Fruit fly (Drosophila melanogaster) whole organism, embryonic: ENCODE results near the gene gfzf.

Experiments
- B-H1 ChIP-seq: fragments of 200-800 bp; sonication (Bioruptor generic); IDR thresholded peaks from 3 replicates; pipeline ENCODE4 v1.3.6; 2022; ENCODE audit warnings: missing biosample characterization, missing genetic modification characterization
- C15 ChIP-seq: fragments of 200-800 bp; sonication (Bioruptor generic); IDR thresholded peaks from 3 replicates; pipeline ENCODE4 v1.3.6; 2022; ENCODE audit warnings: missing biosample characterization, missing genetic modification characterization
- CG11560 ChIP-seq: fragments of 200-800 bp; sonication (Bioruptor generic); IDR thresholded peaks from 3 replicates; pipeline ENCODE4 v1.3.6; 2022; ENCODE audit warnings: missing biosample characterization, missing genetic modification characterization
- CG12104 ChIP-seq: fragments of 200-800 bp; sonication (Bioruptor generic); optimal IDR thresholded peaks from 3 replicates; lab custom pipeline; 2016; ENCODE audit warnings: missing biosample characterization, missing genetic modification characterization
- CG14441 ChIP-seq: fragments of 200-800 bp; sonication (Bioruptor generic); IDR thresholded peaks from 2 replicates; pipeline ENCODE4 v1.3.6; 2022; ENCODE audit warnings: missing biosample characterization, missing genetic modification characterization
- CG15269 ChIP-seq: fragments of 200-800 bp; sonication (Bioruptor generic); optimal IDR thresholded peaks from 2 replicates; lab custom pipeline; 2018; ENCODE audit warnings: missing biosample characterization, mild to moderate bottlenecking, missing genetic modification characterization, moderate library complexity
- CG1529 ChIP-seq: fragments of 200-800 bp; sonication (Bioruptor generic); optimal IDR thresholded peaks from 3 replicates; lab custom pipeline; 2018; ENCODE audit warnings: missing biosample characterization, missing genetic modification characterization
- CG16779 ChIP-seq: fragments of 200-800 bp; sonication (Bioruptor generic); IDR thresholded peaks from 2 replicates; pipeline ENCODE4 v1.3.6; 2022; ENCODE audit warnings: missing biosample characterization, missing genetic modification characterization
- CG17802 ChIP-seq: fragments of 200-800 bp; sonication (Bioruptor generic); optimal IDR thresholded peaks from 2 replicates; lab custom pipeline; 2018; ENCODE audit warnings: missing biosample characterization, mild to moderate bottlenecking, missing genetic modification characterization, moderate library complexity
- CG18476 ChIP-seq: fragments of 200-800 bp; sonication (Bioruptor generic); optimal IDR thresholded peaks from 2 replicates; lab custom pipeline; 2016; ENCODE audit warnings: missing biosample characterization, mild to moderate bottlenecking, missing genetic modification characterization
- CG18619 ChIP-seq: fragments of 200-800 bp; sonication (Bioruptor generic); optimal IDR thresholded peaks from 3 replicates; lab custom pipeline; 2017; ENCODE audit warnings: missing biosample characterization, mild to moderate bottlenecking, missing genetic modification characterization
- CG18764 ChIP-seq: fragments of 200-800 bp; sonication (Bioruptor generic); optimal IDR thresholded peaks from 3 replicates; lab custom pipeline; 2016; ENCODE audit warnings: missing biosample characterization, missing genetic modification characterization
- CG2678 ChIP-seq: fragments of 200-800 bp; sonication (Bioruptor generic); optimal IDR thresholded peaks from 3 replicates; lab custom pipeline; 2019; ENCODE audit warnings: missing biosample characterization, mild to moderate bottlenecking, missing genetic modification characterization, moderate library complexity
- CG31224 ChIP-seq: fragments of 200-800 bp; sonication (Bioruptor generic); IDR thresholded peaks from 2 replicates; pipeline ENCODE4 v1.3.6; 2022; ENCODE audit warnings: missing biosample characterization, missing genetic modification characterization
- CG33557 ChIP-seq: fragments of 200-800 bp; sonication (Bioruptor generic); optimal IDR thresholded peaks from 2 replicates; lab custom pipeline; 2019; ENCODE audit warnings: missing biosample characterization, mild to moderate bottlenecking, missing genetic modification characterization, moderate library complexity
- CG34376 ChIP-seq: fragments of 200-800 bp; sonication (Bioruptor generic); optimal IDR thresholded peaks from 2 replicates; lab custom pipeline; 2018; ENCODE audit warnings: missing biosample characterization, mild to moderate bottlenecking, missing genetic modification characterization
- CG6791 ChIP-seq: fragments of 200-800 bp; sonication (Bioruptor generic); IDR thresholded peaks from 3 replicates; pipeline ENCODE4 v1.3.6; 2022; ENCODE audit warnings: missing biosample characterization, missing genetic modification characterization; ENCODE audit not compliant: partially characterized antibody
- CG7271 ChIP-seq: fragments of 200-800 bp; sonication (Bioruptor generic); optimal IDR thresholded peaks from 2 replicates; lab custom pipeline; 2018; ENCODE audit warnings: missing biosample characterization, mild to moderate bottlenecking, missing genetic modification characterization, moderate library complexity
- CG7357 ChIP-seq: fragments of 200-800 bp; sonication (Bioruptor generic); IDR thresholded peaks from 3 replicates; pipeline ENCODE4 v1.3.6; 2022; ENCODE audit warnings: missing biosample characterization, missing genetic modification characterization
- CG9727 ChIP-seq: fragments of 200-800 bp; sonication (Bioruptor generic); optimal IDR thresholded peaks from 3 replicates; lab custom pipeline; 2017; ENCODE audit warnings: missing biosample characterization, mild to moderate bottlenecking, missing genetic modification characterization
- CG9932 ChIP-seq: fragments of 200-800 bp; sonication (Bioruptor generic); IDR thresholded peaks from 2 replicates; pipeline ENCODE4 v1.3.6; 2022; ENCODE audit warnings: missing biosample characterization, missing genetic modification characterization
- CoRest ChIP-seq: fragments of 200-800 bp; sonication (Bioruptor generic); optimal IDR thresholded peaks from 3 replicates; lab custom pipeline; 2018; ENCODE audit warnings: missing biosample characterization, mild to moderate bottlenecking, missing genetic modification characterization, moderate library complexity
- Dbx ChIP-seq: fragments of 200-800 bp; sonication (Bioruptor generic); IDR thresholded peaks from 3 replicates; pipeline ENCODE4 v1.3.6; 2022; ENCODE audit warnings: missing biosample characterization, missing genetic modification characterization
- Deaf1 ChIP-seq: fragments of 200-800 bp; optimal IDR thresholded peaks from 3 replicates; lab custom pipeline; 2019; ENCODE audit warnings: missing biosample characterization, mild to moderate bottlenecking, missing genetic modification characterization, moderate library complexity
- Dip2 ChIP-seq: fragments of 200-800 bp; sonication (Bioruptor generic); IDR thresholded peaks from 2 replicates; pipeline ENCODE4 v1.3.6; 2022; ENCODE audit warnings: missing biosample characterization, missing genetic modification characterization
- Dip3 ChIP-seq: fragments of 200-800 bp; sonication (Bioruptor generic); optimal IDR thresholded peaks from 3 replicates; lab custom pipeline; 2016; ENCODE audit warnings: missing biosample characterization, missing genetic modification characterization
- Doc2 ChIP-seq: fragments of 200-800 bp; sonication (Bioruptor generic); IDR thresholded peaks from 2 replicates; pipeline ENCODE4 v1.3.6; 2022; ENCODE audit warnings: missing biosample characterization, missing genetic modification characterization
- Elba2 ChIP-seq: fragments of 200-800 bp; sonication (Bioruptor generic); optimal IDR thresholded peaks from 3 replicates; lab custom pipeline; 2016; ENCODE audit warnings: missing biosample characterization, missing genetic modification characterization
- Fer3 ChIP-seq: fragments of 200-800 bp; sonication (Bioruptor generic); optimal IDR thresholded peaks from 2 replicates; lab custom pipeline; 2018; ENCODE audit warnings: missing biosample characterization, mild to moderate bottlenecking, missing genetic modification characterization, moderate library complexity
- Meics ChIP-seq: fragments of 200-800 bp; sonication (Bioruptor generic); optimal IDR thresholded peaks from 2 replicates; lab custom pipeline; 2017; ENCODE audit warnings: missing biosample characterization, mild to moderate bottlenecking, missing genetic modification characterization
- Six4 ChIP-seq: fragments of 200-800 bp; sonication (Bioruptor generic); optimal IDR thresholded peaks from 2 replicates; lab custom pipeline; 2016; ENCODE audit warnings: missing biosample characterization, missing genetic modification characterization
- Sry-δ ChIP-seq: fragments of 200-800 bp; sonication (Bioruptor generic); optimal IDR thresholded peaks from 2 replicates; lab custom pipeline; 2016; ENCODE audit warnings: missing biosample characterization, missing genetic modification characterization
- Xrp1 ChIP-seq: fragments of 200-800 bp; sonication (Bioruptor generic); IDR thresholded peaks from 2 replicates; pipeline ENCODE4 v1.3.6; 2022; ENCODE audit warnings: missing biosample characterization, missing genetic modification characterization
- abd-A ChIP-seq: fragments of 200-800 bp; sonication (Bioruptor generic); optimal IDR thresholded peaks from 3 replicates; lab custom pipeline; 2019; ENCODE audit warnings: missing biosample characterization, mild to moderate bottlenecking, missing genetic modification characterization, moderate library complexity
- ap ChIP-seq: fragments of 200-800 bp; sonication (Bioruptor generic); IDR thresholded peaks from 2 replicates; pipeline ENCODE4 v1.3.6; 2022; ENCODE audit warnings: missing biosample characterization, missing genetic modification characterization
- az2 ChIP-seq: fragments of 200-800 bp; sonication (Bioruptor generic); optimal IDR thresholded peaks from 3 replicates; lab custom pipeline; 2016; ENCODE audit warnings: missing biosample characterization, missing genetic modification characterization
- crc ChIP-seq: fragments of 200-800 bp; sonication (Bioruptor generic); optimal IDR thresholded peaks from 2 replicates; lab custom pipeline; 2016; ENCODE audit warnings: missing biosample characterization, missing genetic modification characterization
- esg ChIP-seq: fragments of 200-800 bp; sonication (Bioruptor generic); conservative IDR thresholded peaks from 2 replicates; pipeline ENCODE4 v1.3.6; 2022; ENCODE audit warnings: missing biosample characterization, missing genetic modification characterization
- gce ChIP-seq: fragments of 200-800 bp; sonication (Bioruptor generic); IDR thresholded peaks from 3 replicates; pipeline ENCODE4 v1.3.6; 2022; ENCODE audit warnings: missing biosample characterization, missing genetic modification characterization
- gsb ChIP-seq: fragments of 200-800 bp; sonication (Bioruptor generic); IDR thresholded peaks from 2 replicates; pipeline ENCODE4 v1.3.6; 2022; ENCODE audit warnings: missing biosample characterization, missing genetic modification characterization
- lab ChIP-seq: fragments of 200-800 bp; sonication (Bioruptor generic); optimal IDR thresholded peaks from 3 replicates; lab custom pipeline; 2017; ENCODE audit warnings: missing biosample characterization, missing genetic modification characterization, mild to moderate bottlenecking, moderate library complexity, missing genetic modification reagents
- lilli ChIP-seq: fragments of 200-800 bp; sonication (Bioruptor generic); optimal IDR thresholded peaks from 3 replicates; lab custom pipeline; 2016; ENCODE audit warnings: missing biosample characterization, missing genetic modification characterization
- lov ChIP-seq, 2 experiments: fragments of 200-800 bp in 1 of 2; fragments of >200 bp in 1 of 2; sonication (Bioruptor generic) in 1 of 2; IDR thresholded peaks in 1 of 2; optimal IDR thresholded peaks in 1 of 2; 2 replicates in 1 of 2; 3 replicates in 1 of 2; pipeline versions ENCODE4 v1.3.6 to Lab custom; 2017 to 2022; ENCODE audit warnings: missing biosample characterization in 1 of 2, missing genetic modification characterization in 1 of 2
- p53 ChIP-seq: fragments of 200-800 bp; sonication (Bioruptor generic); optimal IDR thresholded peaks from 2 replicates; lab custom pipeline; 2016; ENCODE audit warnings: missing biosample characterization, missing genetic modification characterization
- pita ChIP-seq: fragments of 200-800 bp; sonication (Bioruptor generic); optimal IDR thresholded peaks from 2 replicates; lab custom pipeline; 2017; ENCODE audit warnings: missing biosample characterization, mild to moderate bottlenecking, missing genetic modification characterization
- psq ChIP-seq: fragments of 200-800 bp; sonication (Bioruptor generic); optimal IDR thresholded peaks from 2 replicates; lab custom pipeline; 2017; ENCODE audit warnings: missing biosample characterization, missing genetic modification characterization
- slbo ChIP-seq: fragments of 200-800 bp; sonication (Bioruptor generic); IDR thresholded peaks from 2 replicates; pipeline ENCODE4 v1.3.6; 2022; ENCODE audit warnings: missing biosample characterization, missing genetic modification characterization
- sna ChIP-seq: fragments of 200-800 bp; sonication (Bioruptor generic); IDR thresholded peaks from 2 replicates; pipeline ENCODE4 v1.3.6; 2022; ENCODE audit warnings: missing biosample characterization, missing genetic modification characterization; ENCODE audit not compliant: partially characterized antibody
- tin ChIP-seq: fragments of 200-800 bp; sonication (Bioruptor generic); optimal IDR thresholded peaks from 3 replicates; lab custom pipeline; 2016; ENCODE audit warnings: missing biosample characterization, missing genetic modification characterization
- tll ChIP-seq, 2 experiments: fragments of 200-800 bp in 1 of 2; fragments of >200 bp in 1 of 2; sonication (Bioruptor generic) in 1 of 2; optimal IDR thresholded peaks; 2 replicates each; lab custom pipeline; 2017 to 2019; ENCODE audit warnings: missing biosample characterization in 2 of 2, missing genetic modification characterization in 2 of 2, mild to moderate bottlenecking in 1 of 2, moderate library complexity in 1 of 2

Gene gfzf

DNA sequence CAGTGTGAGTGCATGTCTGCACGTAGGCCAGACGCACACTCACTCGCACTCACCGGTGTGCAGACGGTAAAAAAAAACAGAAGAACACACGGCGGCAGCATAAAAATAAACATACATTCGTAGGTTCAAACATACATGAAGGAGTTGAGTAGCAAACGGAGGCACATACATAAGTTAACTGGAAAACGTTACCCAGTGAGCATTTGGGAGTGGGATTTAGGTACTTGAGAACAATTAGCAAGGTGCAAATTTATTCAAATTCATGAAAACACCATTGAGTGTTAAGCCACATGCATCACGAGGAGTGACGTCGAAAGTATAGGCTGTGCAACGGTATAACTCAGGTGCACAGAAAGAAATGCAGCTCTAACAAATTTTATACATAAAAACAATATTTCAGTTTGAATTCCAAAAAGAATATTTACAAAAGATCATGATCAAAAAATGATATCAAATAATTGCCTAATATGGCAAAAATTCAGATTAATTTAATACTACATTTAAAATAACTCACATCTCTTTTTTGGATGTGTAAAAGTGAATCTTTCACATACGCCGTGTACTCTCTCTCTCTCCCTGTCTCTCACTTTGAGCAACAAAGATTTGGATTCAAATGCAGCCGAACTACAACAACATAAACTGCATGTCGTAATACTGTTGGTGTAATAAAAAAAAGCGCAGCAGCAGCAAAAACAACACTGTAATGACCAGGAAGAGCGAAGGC lies 42.0 kb downstream of the gfzf start (continued):
- no peak for TF ChIP-seq sna (GFP tag; lab: Robert Waterston, UW)
- peak; percentile 99 for TF ChIP-seq CG33557 (GFP tag; lab: Kevin White, UChicago)
- peak; percentile 98 for TF ChIP-seq CG9727 (GFP tag; lab: Kevin White, UChicago)
- no peak for TF ChIP-seq C15 (GFP tag; lab: Robert Waterston, UW)
- peak; percentile 86 for TF ChIP-seq Elba2 (GFP tag; lab: Kevin White, UChicago)
- no peak for TF ChIP-seq esg (GFP tag; lab: Robert Waterston, UW)
- TF ChIP-seq CG14441 (GFP tag; lab: Robert Waterston, UW): no peak
- no peak for TF ChIP-seq CG9932 (GFP tag; lab: Robert Waterston, UW)
- TF ChIP-seq crc: peak; percentile 75
- TF ChIP-seq CG12104: peak; percentile 92
- TF ChIP-seq tll (GFP tag; optimal IDR thresholded peaks at IDR 0.05; lab: Kevin White, UChicago): peak in 1 of 2 experiments; percentile 76
- TF ChIP-seq CG7357 (GFP tag; lab: Robert Waterston, UW): peak; percentile 86
- no peak for TF ChIP-seq B-H1
- TF ChIP-seq CoRest (tag; lab: Kevin White, UChicago): peak; percentile 97
- TF ChIP-seq Dip2 (GFP tag; lab: Robert Waterston, UW): no peak
- TF ChIP-seq CG15269: peak; percentile 91
- peak; percentile 5 for TF ChIP-seq CG34376 (GFP tag; lab: Kevin White, UChicago)
- peak; percentile 91 for TF ChIP-seq CG18476
- TF ChIP-seq Dip3 (GFP tag; lab: Kevin White, UChicago): peak; percentile 44
- TF ChIP-seq Deaf1 (tag; lab: Kevin White, UChicago): peak; percentile 72
- TF ChIP-seq gce (GFP tag; lab: Robert Waterston, UW): no peak
- TF ChIP-seq p53 (GFP tag; lab: Kevin White, UChicago): peak; percentile 4
- TF ChIP-seq CG31224 (GFP tag; lab: Robert Waterston, UW): no peak
- TF ChIP-seq abd-A: no peak
- peak; percentile 85 for TF ChIP-seq lilli (GFP tag; lab: Kevin White, UChicago)
- TF ChIP-seq Meics (GFP tag; lab: Kevin White, UChicago): peak; percentile 75
- TF ChIP-seq gsb (GFP tag; lab: Robert Waterston, UW): no peak
- peak; percentile 96 for TF ChIP-seq tin (GFP tag; lab: Kevin White, UChicago)
- peak; percentile 96 for TF ChIP-seq CG2678
- TF ChIP-seq lov (optimal IDR thresholded peaks at IDR 0.05; lab: Kevin White, UChicago): no peak
- no peak for TF ChIP-seq lov (GFP tag; IDR thresholded peaks at IDR 0.05; lab: Robert Waterston, UW)
- no peak for TF ChIP-seq Doc2 (GFP tag; lab: Robert Waterston, UW)
- TF ChIP-seq CG16779: no peak
- no peak for TF ChIP-seq CG6791 (GFP tag; lab: Robert Waterston, UW)
- TF ChIP-seq CG11560 (tag; lab: Robert Waterston, UW): no peak
- peak; percentile 85 for TF ChIP-seq lab
- peak; percentile 97 for TF ChIP-seq az2
- TF ChIP-seq slbo (GFP tag; lab: Robert Waterston, UW): no peak
- TF ChIP-seq psq: peak; percentile 81
- peak; percentile 87 for TF ChIP-seq CG18619 (GFP tag; lab: Kevin White, UChicago)
- TF ChIP-seq CG18764: peak; percentile 95
- peak; percentile 83 for TF ChIP-seq CG17802 (tag; lab: Kevin White, UChicago)
- TF ChIP-seq CG7271 (tag; lab: Kevin White, UChicago): peak; percentile 94
- TF ChIP-seq ap (GFP tag; lab: Robert Waterston, UW): no peak
- no peak for TF ChIP-seq Xrp1
- no peak for TF ChIP-seq Dbx (GFP tag; lab: Robert Waterston, UW)
- TF ChIP-seq Sry-δ: peak; percentile 57
- TF ChIP-seq Fer3 (tag; lab: Kevin White, UChicago): peak; percentile 88
- TF ChIP-seq CG1529: peak; percentile 97
- TF ChIP-seq pita (GFP tag; lab: Kevin White, UChicago): no peak
- peak; percentile 96 for TF ChIP-seq Six4 (GFP tag; lab: Kevin White, UChicago)
